Fruit fly (Drosophila melanogaster) whole organism, prepupa: ENCODE data around the gene Cox17.

ENCODE experiments used
- Blimp-1 ChIP-seq: fragments of 200-800 bp; sonication (Bioruptor generic); optimal IDR thresholded peaks from 3 replicates; lab custom pipeline; 2017; ENCODE audit warnings: missing biosample characterization, missing genetic modification characterization, mild to moderate bottlenecking, moderate library complexity, missing genetic modification reagents
- CG10631 ChIP-seq: fragments of 200-800 bp; sonication (Bioruptor generic); optimal IDR thresholded peaks from 2 replicates; lab custom pipeline; 2016; ENCODE audit warnings: missing biosample characterization, missing genetic modification characterization
- CG10669 ChIP-seq: fragments of 200-800 bp; sonication (Bioruptor generic); optimal IDR thresholded peaks from 3 replicates; lab custom pipeline; 2018; ENCODE audit warnings: missing biosample characterization, mild to moderate bottlenecking, missing genetic modification characterization, moderate library complexity
- CG1621 ChIP-seq: fragments of 200-800 bp; sonication (Bioruptor generic); optimal IDR thresholded peaks from 3 replicates; lab custom pipeline; 2018; ENCODE audit warnings: missing biosample characterization, mild to moderate bottlenecking, missing genetic modification characterization
- CG16779 ChIP-seq: fragments of 200-800 bp; sonication (Bioruptor generic); optimal IDR thresholded peaks from 3 replicates; lab custom pipeline; 2017; ENCODE audit warnings: missing biosample characterization, mild to moderate bottlenecking, missing genetic modification characterization
- CG3032 ChIP-seq: fragments of 200-800 bp; optimal IDR thresholded peaks from 2 replicates; lab custom pipeline; 2019; ENCODE audit warnings: missing biosample characterization, mild to moderate bottlenecking, missing genetic modification characterization, moderate library complexity
- CG31627 ChIP-seq: fragments of 200-800 bp; sonication (Bioruptor generic); optimal IDR thresholded peaks from 3 replicates; lab custom pipeline; 2016; ENCODE audit warnings: missing biosample characterization, missing genetic modification characterization
- CG32006 ChIP-seq: fragments of 200-800 bp; sonication (Bioruptor generic); optimal IDR thresholded peaks from 3 replicates; lab custom pipeline; 2017; ENCODE audit warnings: missing biosample characterization, mild to moderate bottlenecking, missing genetic modification characterization
- CG3919 ChIP-seq: fragments of 200-800 bp; sonication (Bioruptor generic); optimal IDR thresholded peaks from 3 replicates; lab custom pipeline; 2016; ENCODE audit warnings: missing biosample characterization, missing genetic modification characterization
- CG4318 ChIP-seq: fragments of 200-800 bp; sonication (Bioruptor generic); optimal IDR thresholded peaks from 3 replicates; lab custom pipeline; 2017; ENCODE audit warnings: missing biosample characterization, mild to moderate bottlenecking, missing genetic modification characterization
- CG6276 ChIP-seq: fragments of 200-800 bp; sonication (Bioruptor generic); optimal IDR thresholded peaks from 2 replicates; lab custom pipeline; 2017; ENCODE audit warnings: missing biosample characterization, mild to moderate bottlenecking, missing genetic modification characterization
- CG6792 ChIP-seq: fragments of 200-800 bp; sonication (Bioruptor generic); optimal IDR thresholded peaks from 3 replicates; lab custom pipeline; 2016; ENCODE audit warnings: missing biosample characterization, missing genetic modification characterization
- CG6854 ChIP-seq: fragments of 200-800 bp; sonication (Bioruptor generic); optimal IDR thresholded peaks from 2 replicates; lab custom pipeline; 2017; ENCODE audit warnings: missing biosample characterization, mild to moderate bottlenecking, missing genetic modification characterization
- CG7368 ChIP-seq: fragments of 200-800 bp; sonication (Bioruptor generic); optimal IDR thresholded peaks from 3 replicates; lab custom pipeline; 2016; ENCODE audit warnings: missing biosample characterization, missing genetic modification characterization
- CG8119 ChIP-seq: fragments of 200-800 bp; sonication (Bioruptor generic); IDR thresholded peaks from 3 replicates; pipeline ENCODE4 v1.3.6; 2022; ENCODE audit warnings: missing biosample characterization, missing genetic modification characterization
- CG8319 ChIP-seq: fragments of 200-800 bp; sonication (Bioruptor generic); optimal IDR thresholded peaks from 3 replicates; lab custom pipeline; 2016; ENCODE audit warnings: missing biosample characterization, missing genetic modification characterization
- CG8632 ChIP-seq: fragments of 200-800 bp; sonication (Bioruptor generic); optimal IDR thresholded peaks from 3 replicates; lab custom pipeline; 2016; ENCODE audit warnings: missing biosample characterization, missing genetic modification characterization
- CG9139 ChIP-seq: fragments of 200-800 bp; sonication (Bioruptor generic); optimal IDR thresholded peaks from 3 replicates; lab custom pipeline; 2017; ENCODE audit warnings: missing biosample characterization, mild to moderate bottlenecking, missing genetic modification characterization
- Eip75B ChIP-seq: fragments of 200-800 bp; sonication (Bioruptor generic); optimal IDR thresholded peaks from 3 replicates; lab custom pipeline; 2016; ENCODE audit warnings: missing biosample characterization, missing genetic modification characterization
- Eip78C ChIP-seq: fragments of 200-800 bp; sonication (Bioruptor generic); peaks from one replicate; lab custom pipeline; 2016; ENCODE audit warnings: missing biosample characterization, missing genetic modification characterization
- Eip93F ChIP-seq: fragments of 200-800 bp; sonication (Bioruptor generic); optimal IDR thresholded peaks from 2 replicates; lab custom pipeline; 2016; ENCODE audit warnings: missing biosample characterization, mild to moderate bottlenecking, missing genetic modification characterization
- Ets96B ChIP-seq: fragments of 200-800 bp; optimal IDR thresholded peaks from 2 replicates; lab custom pipeline; 2019; ENCODE audit warnings: missing biosample characterization, mild to moderate bottlenecking, missing genetic modification characterization, moderate library complexity
- Gug ChIP-seq: fragments of 200-800 bp; sonication (Bioruptor generic); IDR thresholded peaks from 2 replicates; pipeline ENCODE4 v1.3.6; 2022; ENCODE audit warnings: missing biosample characterization, missing genetic modification characterization
- Hr39 ChIP-seq: fragments of 200-800 bp; sonication (Bioruptor generic); optimal IDR thresholded peaks from 2 replicates; lab custom pipeline; 2016; ENCODE audit warnings: missing biosample characterization, missing genetic modification characterization
- Hr4 ChIP-seq: fragments of 200-800 bp; sonication (Bioruptor generic); optimal IDR thresholded peaks from 3 replicates; lab custom pipeline; 2016; ENCODE audit warnings: missing biosample characterization, missing genetic modification characterization
- Lpt ChIP-seq: fragments of 200-800 bp; sonication (Bioruptor generic); optimal IDR thresholded peaks from 3 replicates; lab custom pipeline; 2016; ENCODE audit warnings: missing biosample characterization, missing genetic modification characterization
- Met ChIP-seq: fragments of 200-800 bp; sonication (Bioruptor generic); optimal IDR thresholded peaks from 3 replicates; lab custom pipeline; 2016; ENCODE audit warnings: missing biosample characterization, missing genetic modification characterization
- Smox ChIP-seq: fragments of 200-800 bp; sonication (Bioruptor generic); optimal IDR thresholded peaks from 3 replicates; lab custom pipeline; 2016; ENCODE audit warnings: missing biosample characterization, missing genetic modification characterization
- Sox14 ChIP-seq: fragments of 200-800 bp; sonication (Bioruptor generic); optimal IDR thresholded peaks from 3 replicates; lab custom pipeline; 2016; ENCODE audit warnings: missing biosample characterization, missing genetic modification characterization
- Sox15 ChIP-seq: fragments of 200-800 bp; sonication (Bioruptor generic); optimal IDR thresholded peaks from 3 replicates; lab custom pipeline; 2016; ENCODE audit warnings: missing biosample characterization, missing genetic modification characterization
- achi ChIP-seq: fragments of 200-800 bp; sonication (Bioruptor generic); optimal IDR thresholded peaks from 3 replicates; lab custom pipeline; 2016; ENCODE audit warnings: missing biosample characterization, missing genetic modification characterization
- acj6 ChIP-seq: fragments of 200-800 bp; sonication (Bioruptor generic); optimal IDR thresholded peaks from 3 replicates; lab custom pipeline; 2016; ENCODE audit warnings: missing biosample characterization, missing genetic modification characterization
- cyc ChIP-seq: fragments of 200-800 bp; sonication (Bioruptor generic); optimal IDR thresholded peaks from 3 replicates; lab custom pipeline; 2016; ENCODE audit warnings: missing biosample characterization, missing genetic modification characterization
- dac ChIP-seq: fragments of 200-800 bp; sonication (Bioruptor generic); optimal IDR thresholded peaks from 2 replicates; lab custom pipeline; 2017; ENCODE audit warnings: missing biosample characterization, mild to moderate bottlenecking, missing genetic modification characterization
- esn ChIP-seq: fragments of 200-800 bp; sonication (Bioruptor generic); optimal IDR thresholded peaks from 2 replicates; lab custom pipeline; 2016; ENCODE audit warnings: missing biosample characterization, mild to moderate bottlenecking, missing genetic modification characterization, moderate library complexity
- fd59A ChIP-seq: fragments of 200-800 bp; sonication (Bioruptor generic); optimal IDR thresholded peaks from 2 replicates; lab custom pipeline; 2017; ENCODE audit warnings: missing biosample characterization, mild to moderate bottlenecking, missing genetic modification characterization, missing genetic modification reagents
- fkh ChIP-seq: fragments of 200-800 bp; sonication (Bioruptor generic); optimal IDR thresholded peaks from 3 replicates; lab custom pipeline; 2017; ENCODE audit warnings: missing biosample characterization, mild to moderate bottlenecking, missing genetic modification characterization, moderate library complexity
- lz ChIP-seq: fragments of 200-800 bp; sonication (Bioruptor generic); optimal IDR thresholded peaks from 3 replicates; lab custom pipeline; 2016; ENCODE audit warnings: missing biosample characterization, missing genetic modification characterization
- pdm3 ChIP-seq: fragments of 200-800 bp; sonication (Bioruptor generic); optimal IDR thresholded peaks from 3 replicates; lab custom pipeline; 2016; ENCODE audit warnings: missing biosample characterization, missing genetic modification characterization
- spab ChIP-seq: fragments of 200-800 bp; sonication (Bioruptor generic); optimal IDR thresholded peaks from 2 replicates; lab custom pipeline; 2017; ENCODE audit warnings: missing biosample characterization, mild to moderate bottlenecking, missing genetic modification characterization, missing genetic modification reagents
- ss ChIP-seq, 2 experiments: fragments of 200-800 bp; sonication (Bioruptor generic); optimal IDR thresholded peaks; 2 replicates in 1 of 2; 3 replicates in 1 of 2; lab custom pipeline; 2017 to 2018; ENCODE audit warnings: mild to moderate bottlenecking in 2 of 2, missing biosample characterization in 2 of 2, missing genetic modification characterization in 2 of 2, moderate library complexity in 1 of 2
- svp ChIP-seq: fragments of 200-800 bp; sonication (Bioruptor generic); peaks from one replicate; lab custom pipeline; 2016; ENCODE audit warnings: missing biosample characterization, missing genetic modification characterization
- topi ChIP-seq: fragments of 200-800 bp; sonication (Bioruptor generic); optimal IDR thresholded peaks from 3 replicates; lab custom pipeline; 2016; ENCODE audit warnings: missing biosample characterization, missing genetic modification characterization

Cox17 gene

dm6 chrX:15069417-15069896, 15.0 kb downstream of the Cox17 start (continued):
- TF ChIP-seq fd59A (GFP tag; lab: Kevin White, UChicago) (peak; percentile 91), acj6 (peak; percentile 75), CG16779 (tag; lab: Kevin White, UChicago) (peak; percentile 95), CG31627 (GFP tag; lab: Kevin White, UChicago) (no peak), CG6276 (GFP tag; lab: Kevin White, UChicago) (peak; percentile 93), CG8119 (GFP tag; lab: Robert Waterston, UW) (peak; percentile 91), spab (GFP tag; lab: Kevin White, UChicago) (peak; percentile 99), pdm3 (GFP tag; lab: Kevin White, UChicago) (peak; percentile 86)

dm6 chrX:15068537-15068936, 16.0 kb downstream of the Cox17 start:
- TF ChIP-seq CG10669 (no peak), lz (no peak), CG32006 (GFP tag; lab: Kevin White, UChicago) (no peak), dac (GFP tag; lab: Kevin White, UChicago) (no peak), spab (GFP tag; lab: Kevin White, UChicago) (no peak), svp (peak; percentile 96), CG4318 (GFP tag; lab: Kevin White, UChicago) (no peak), Eip78C (GFP tag; lab: Kevin White, UChicago) (peak; percentile 0), CG1621 (no peak), Sox14 (GFP tag; lab: Kevin White, UChicago) (no peak), Met (GFP tag; lab: Kevin White, UChicago) (no peak), CG6792 (GFP tag; lab: Kevin White, UChicago) (no peak), Gug (GFP tag; lab: Robert Waterston, UW) (no peak), Ets96B (tag; lab: Kevin White, UChicago) (no peak), esn (GFP tag; lab: Kevin White, UChicago) (no peak), CG3919 (GFP tag; lab: Kevin White, UChicago) (no peak), CG9139 (GFP tag; lab: Kevin White, UChicago) (no peak), ss (GFP tag; optimal IDR thresholded peaks at IDR 0.05; lab: Kevin White, UChicago) (peak; percentile 21 to 50), fkh (GFP tag; lab: Kevin White, UChicago) (no peak), CG7368 (no peak)

- TF ChIP-seq CG8319 (GFP tag; lab: Kevin White, UChicago) (no peak), CG8119 (GFP tag; lab: Robert Waterston, UW) (no peak), Eip78C (GFP tag; lab: Kevin White, UChicago) (no peak), lz (peak; percentile 21), achi (GFP tag; lab: Kevin White, UChicago) (peak; percentile 30), CG8632 (GFP tag; lab: Kevin White, UChicago) (no peak), Hr4 (GFP tag; lab: Kevin White, UChicago) (no peak), Eip93F (GFP tag; lab: Kevin White, UChicago) (no peak), Blimp-1 (GFP tag; lab: Kevin White, UChicago) (peak; percentile 43), CG3032 (tag; lab: Kevin White, UChicago) (no peak), CG31627 (GFP tag; lab: Kevin White, UChicago) (peak; percentile 14), topi (GFP tag; lab: Kevin White, UChicago) (peak; percentile 16), cyc (GFP tag; lab: Kevin White, UChicago) (peak; percentile 19), Sox15 (GFP tag; lab: Kevin White, UChicago) (no peak), dac (GFP tag; lab: Kevin White, UChicago) (no peak), CG10631 (GFP tag; lab: Kevin White, UChicago) (no peak), CG4318 (GFP tag; lab: Kevin White, UChicago) (no peak), esn (GFP tag; lab: Kevin White, UChicago) (peak; percentile 36), Hr39 (peak; percentile 14), CG6854 (no peak), Met (GFP tag; lab: Kevin White, UChicago) (peak; percentile 30), Lpt (GFP tag; lab: Kevin White, UChicago) (no peak), Smox (GFP tag; lab: Kevin White, UChicago) (peak; percentile 16), svp (peak; percentile 65), Sox14 (GFP tag; lab: Kevin White, UChicago) (peak; percentile 46), Eip75B (GFP tag; lab: Kevin White, UChicago) (peak; percentile 16), CG1621 (no peak)
Measured at dm6 chrX:15066374-15067057, 18.0 kb downstream of the Cox17 start, which contains the start of the genes opm and dob. opm (minus strand) TSS chrX:15066432. dob (plus strand) TSS chrX:15067007.
